Fruit fly (Drosophila melanogaster) whole organism: ENCODE measurements around the gene Lcp65Ag1.

Experiments used
- CG8478 ChIP-seq: fragments of >200 bp; optimal IDR thresholded peaks from 2 replicates; lab custom pipeline; 2018; ENCODE audit warnings: inconsistent platforms
- pan ChIP-seq: fragments of >200 bp; optimal IDR thresholded peaks from 2 replicates; lab custom pipeline; 2017
- psq ChIP-seq: fragments of >200 bp; optimal IDR thresholded peaks from 2 replicates; lab custom pipeline; 2017
- usp ChIP-seq: fragments of >200 bp; optimal IDR thresholded peaks from 2 replicates; lab custom pipeline; 2017; ENCODE audit warnings: missing biosample characterization, missing genetic modification characterization, mixed read lengths

dm6 chr3L:6154951-6155394 lies 19.9 kb upstream of the Lcp65Ag1 start:
- TF ChIP-seq usp = no peak
- TF ChIP-seq pan (lab: Kevin White, UChicago) = no peak
- TF ChIP-seq psq = no peak
- no peak for TF ChIP-seq CG8478 (lab: Kevin White, UChicago)
